Worm (Caenorhabditis elegans): ENCODE measurements around the gene dig-1.

dig-1 gene

DNA sequence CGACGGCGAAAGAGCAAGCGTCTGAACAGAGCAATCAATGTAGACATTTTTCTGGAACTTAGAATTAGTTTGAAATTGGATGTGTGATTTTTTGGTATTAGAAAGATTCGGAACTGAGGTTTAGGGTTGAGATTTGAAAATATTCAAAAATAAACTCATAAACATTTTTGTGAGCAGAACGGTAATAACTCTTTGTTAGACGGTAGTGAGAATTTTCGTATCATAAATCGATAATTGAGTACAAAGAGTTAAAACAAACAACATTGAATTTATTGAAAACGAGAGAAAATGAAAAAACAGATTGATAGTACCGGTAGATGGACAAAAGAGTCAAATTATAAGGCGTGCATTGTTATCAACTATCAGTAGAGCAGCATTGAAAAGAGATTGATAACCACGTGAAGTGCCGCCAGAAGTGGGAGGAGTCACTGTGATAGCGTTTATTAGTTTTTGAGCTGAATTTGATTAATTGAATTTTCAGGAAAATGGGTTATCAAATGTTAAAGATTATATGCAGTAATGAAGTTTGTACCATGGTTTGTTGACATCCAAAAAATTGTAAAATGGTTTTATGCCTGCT lies 73.3 kb downstream of the dig-1 start, which contains the start of gene F28F5.6:
Gene F28F5.6 (minus strand): TSS at position 51 of the 580 bp plus-strand sequence.
- TF ChIP-seq nhr-80 (tag; optimal IDR thresholded peaks at IDR 0.05) (peak; percentile 43), F57A8.1 (GFP tag; optimal IDR thresholded peaks at IDR 0.05) (no peak)

DNA sequence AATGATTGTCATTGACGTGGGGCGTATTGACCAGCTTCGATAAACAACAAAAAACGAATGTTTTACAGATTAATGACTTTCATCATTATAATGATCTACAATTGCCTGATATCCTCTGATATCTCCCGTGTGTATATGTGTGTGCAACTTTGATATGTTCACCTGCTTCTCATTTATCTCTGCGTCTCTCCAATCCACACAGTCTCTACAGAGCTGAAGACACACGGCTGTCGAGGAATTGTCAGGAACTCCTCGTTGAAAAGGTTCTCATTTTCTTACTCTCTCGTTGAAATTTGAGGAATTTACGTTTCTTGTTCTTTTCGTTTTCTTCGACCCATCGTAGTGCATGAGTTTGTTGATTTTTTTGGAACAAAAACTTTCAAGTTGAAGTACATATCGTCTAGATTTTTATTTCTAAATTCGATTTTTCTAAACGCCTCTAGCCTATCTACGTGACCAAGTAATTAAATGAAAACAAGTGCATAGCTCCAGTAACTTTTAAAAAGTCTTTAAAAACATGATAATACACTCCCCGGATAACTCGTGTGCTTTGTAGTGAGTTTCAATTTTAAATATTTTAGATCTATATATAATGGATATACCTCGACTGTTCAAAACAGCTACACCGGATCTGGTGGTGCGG lies 74.4 kb downstream of the dig-1 start, which contains the start of gene ten-1:
Gene ten-1 (plus strand): TSS at position 593 of the 643 bp plus-strand sequence.
- 0 out of 2 replicates have a peak, but pooled peaks have one; percentile 31 for TF ChIP-seq hmg-1.2 (GFP tag; IDR thresholded peaks at IDR 0.05)
- no peak for TF ChIP-seq C17E4.6 (GFP tag; IDR thresholded peaks at IDR 0.05)

DNA sequence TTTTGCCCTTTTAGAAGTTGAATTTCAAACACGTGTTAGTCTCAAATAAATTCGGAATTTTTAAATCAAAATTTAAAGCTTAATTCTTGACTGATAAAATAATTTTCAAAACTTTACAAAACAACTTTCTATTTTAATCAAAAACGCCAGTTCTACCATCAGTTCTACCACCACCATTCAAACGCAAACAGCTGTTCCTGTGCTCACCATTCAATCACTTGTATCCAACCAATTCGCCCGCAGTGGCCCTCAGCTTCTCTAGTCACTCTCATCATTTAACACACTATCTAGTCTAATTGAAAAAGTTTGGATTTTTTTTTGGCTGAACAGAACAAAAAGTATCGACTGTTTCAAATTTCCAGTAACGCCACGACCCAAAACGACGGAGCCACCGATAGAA lies 76.7 kb downstream of the dig-1 start:
- TF ChIP-seq F52B5.7 (tag; optimal IDR thresholded peaks at IDR 0.05) = no peak
- TF ChIP-seq cebp-1 (GFP tag; IDR thresholded peaks at IDR 0.05) = no peak
- TF ChIP-seq cebp-1 (tag; optimal IDR thresholded peaks at IDR 0.05) = no peak
- no peak for TF ChIP-seq egl-18 (GFP tag; IDR thresholded peaks at IDR 0.05)
- TF ChIP-seq him-1 (tag; optimal IDR thresholded peaks at IDR 0.05) = no peak
- no peak for TF ChIP-seq hmg-20 (GFP tag; IDR thresholded peaks at IDR 0.05)

DNA sequence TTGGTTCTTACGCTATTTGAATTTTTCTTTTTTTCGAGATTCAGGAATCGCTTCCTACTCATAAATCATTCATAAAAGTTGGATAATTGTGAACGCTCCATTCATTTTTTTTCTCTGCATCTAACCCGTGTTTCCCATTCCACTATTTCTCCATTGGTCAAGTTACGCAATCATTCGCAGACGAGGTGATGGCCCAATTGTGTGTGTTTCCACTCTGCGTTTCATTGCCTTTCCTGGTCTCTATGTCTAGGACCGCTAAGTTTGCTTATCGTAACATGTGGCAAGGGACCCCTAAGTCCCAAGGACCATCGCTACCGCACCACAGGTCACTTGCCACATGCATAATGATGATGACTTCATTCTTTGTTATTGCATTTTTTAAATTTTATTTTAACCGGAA lies 80.0 kb downstream of the dig-1 start:
- TF ChIP-seq Y95B8A.8 (GFP tag; IDR thresholded peaks at IDR 0.05) = no peak
- TF ChIP-seq tbp1 (GFP tag; optimal IDR thresholded peaks at IDR 0.05) = no peak
- no peak for TF ChIP-seq lir-1 (GFP tag; conservative IDR thresholded peaks at IDR 0.05)
- no peak for TF ChIP-seq T26A5.8 (tag; optimal IDR thresholded peaks at IDR 0.05)

DNA sequence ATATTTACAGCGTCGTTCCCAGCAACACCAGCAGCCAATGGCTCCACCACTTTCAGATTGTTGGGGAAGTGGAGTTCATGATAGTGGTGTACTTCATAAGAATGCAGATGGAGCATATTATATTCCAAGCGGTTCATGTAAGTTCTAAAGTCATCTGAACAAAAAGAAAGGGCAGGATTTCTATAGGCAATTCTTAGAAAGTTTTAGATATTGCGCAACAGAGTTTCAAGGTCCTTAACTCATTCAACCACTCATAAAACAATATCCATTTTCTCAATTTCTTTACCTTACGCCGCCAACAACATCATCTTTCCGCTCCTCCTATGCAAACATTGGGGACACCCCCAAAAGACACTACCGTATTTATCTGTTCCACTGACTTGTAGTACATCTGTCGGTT lies 85.2 kb downstream of the dig-1 start:
- no peak for TF ChIP-seq attf-3 (GFP tag; conservative IDR thresholded peaks at IDR 0.05)
- no peak for TF ChIP-seq ama-1 (optimal IDR thresholded peaks at IDR 0.05)
- no peak for TF ChIP-seq ama-1 (GFP tag; optimal IDR thresholded peaks at IDR 0.05)
- TF ChIP-seq ceh-27 (GFP tag; optimal IDR thresholded peaks at IDR 0.05) = no peak
- TF ChIP-seq Y79H2A.3 (GFP tag; conservative IDR thresholded peaks at IDR 0.05) = no peak
- no peak for TF ChIP-seq lsl-1 (GFP tag; optimal IDR thresholded peaks at IDR 0.05)
- TF ChIP-seq bed-1 (GFP tag; IDR thresholded peaks at IDR 0.05) = no peak

DNA sequence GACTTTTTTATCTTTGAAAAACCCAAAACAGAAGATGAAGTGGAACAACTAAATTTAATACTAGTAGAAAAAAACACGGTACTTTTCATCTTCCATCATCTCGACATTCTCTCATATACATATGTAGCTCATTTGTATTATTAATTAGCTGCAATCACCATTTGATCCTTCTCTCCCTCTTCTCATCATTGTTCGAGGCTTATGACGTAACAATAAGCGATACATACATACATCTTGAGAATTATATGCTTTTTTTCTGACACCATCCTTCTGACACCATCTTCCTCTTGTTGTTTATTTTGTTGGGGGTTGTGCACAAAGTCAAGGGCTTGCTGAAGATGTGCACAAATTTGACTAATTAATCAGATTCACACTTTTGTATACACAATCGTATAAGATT lies 91.2 kb downstream of the dig-1 start:
- no peak for TF ChIP-seq D2030.7 (GFP tag; IDR thresholded peaks at IDR 0.05)
- no peak for TF ChIP-seq hlh-12 (tag; optimal IDR thresholded peaks at IDR 0.05)
- no peak for TF ChIP-seq attf-3 (GFP tag; conservative IDR thresholded peaks at IDR 0.05)
- TF ChIP-seq F57A8.1 (GFP tag; optimal IDR thresholded peaks at IDR 0.05) = no peak
- TF ChIP-seq athp-1 (tag; optimal IDR thresholded peaks at IDR 0.05) = no peak
- no peak for TF ChIP-seq lsy-27 (tag; optimal IDR thresholded peaks at IDR 0.05; ENCODE audit: borderline replicate concordance, insufficient read depth)
- TF ChIP-seq snpc-1.3 (tag; optimal IDR thresholded peaks at IDR 0.05; ENCODE audit: insufficient read depth) = no peak
- TF ChIP-seq sptf-2 (GFP tag; optimal IDR thresholded peaks at IDR 0.05) = no peak
- no peak for TF ChIP-seq B0336.3 (GFP tag; IDR thresholded peaks at IDR 0.05)
- TF ChIP-seq somi-1 (GFP tag; optimal IDR thresholded peaks at IDR 0.05) = no peak
- TF ChIP-seq bed-1 (GFP tag; IDR thresholded peaks at IDR 0.05) = no peak
- no peak for TF ChIP-seq lin-54 (GFP tag; optimal IDR thresholded peaks at IDR 0.05)
- TF ChIP-seq bed-2 (GFP tag; IDR thresholded peaks at IDR 0.05) = no peak
